Worm (Caenorhabditis elegans) whole organism, L4/young adult: ENCODE results near the gene srh-142.

Experiments
- W03F9.2 ChIP-seq: fragments of 150-350 bp; optimal IDR thresholded peaks from 2 replicates; lab custom pipeline; 2014; ENCODE audit warnings: missing biosample characterization, missing genetic modification characterization
- him-1 ChIP-seq: sonication (generic microtip); optimal IDR thresholded peaks from 2 replicates; lab custom pipeline; 2016; ENCODE audit warnings: missing genotype, missing genetic modification reagents, missing genetic modification characterization, missing compliant biosample characterization

ce11 chrV:16494359-16494758, 33.6 kb upstream of the srh-142 start, which contains the start of gene comt-2:
- no peak for TF ChIP-seq him-1 (tag; lab: Kevin White, UChicago)
- TF ChIP-seq W03F9.2 (tag; lab: Kevin White, UChicago) = no peak
